Fruit fly (Drosophila melanogaster) whole organism, embryonic: ENCODE data around the gene UQCR-11.

Source experiments
- Abd-B ChIP-seq: fragments of 200-800 bp; sonication (Bioruptor generic); optimal IDR thresholded peaks from 2 replicates; lab custom pipeline; 2018; ENCODE audit warnings: missing biosample characterization, mild to moderate bottlenecking, missing genetic modification characterization, moderate library complexity
- Asciz ChIP-seq: fragments of 200-800 bp; sonication (Bioruptor generic); optimal IDR thresholded peaks from 2 replicates; lab custom pipeline; 2017; ENCODE audit warnings: missing biosample characterization, mild to moderate bottlenecking, missing genetic modification characterization, missing genetic modification reagents
- BEAF-32 ChIP-seq: fragments of 200-800 bp; sonication (Bioruptor generic); optimal IDR thresholded peaks from 3 replicates; lab custom pipeline; 2017; ENCODE audit warnings: missing biosample characterization, missing genetic modification characterization, mild to moderate bottlenecking, moderate library complexity, missing genetic modification reagents
- CG11560 ChIP-seq: fragments of 200-800 bp; sonication (Bioruptor generic); IDR thresholded peaks from 3 replicates; pipeline ENCODE4 v1.3.6; 2022; ENCODE audit warnings: missing biosample characterization, missing genetic modification characterization
- CG11723 ChIP-seq: fragments of 200-800 bp; sonication (Bioruptor generic); optimal IDR thresholded peaks from 2 replicates; lab custom pipeline; 2017; ENCODE audit warnings: missing biosample characterization, mild to moderate bottlenecking, missing genetic modification characterization
- CG12942 ChIP-seq: fragments of 200-800 bp; sonication (Bioruptor generic); optimal IDR thresholded peaks from 3 replicates; lab custom pipeline; 2016; ENCODE audit warnings: missing biosample characterization, missing genetic modification characterization
- CG14710 ChIP-seq: fragments of 200-800 bp; sonication (Bioruptor generic); optimal IDR thresholded peaks from 3 replicates; lab custom pipeline; 2019; ENCODE audit warnings: missing biosample characterization, mild to moderate bottlenecking, missing genetic modification characterization, moderate library complexity
- CG15696 ChIP-seq: fragments of 200-800 bp; sonication (Bioruptor generic); optimal IDR thresholded peaks from 2 replicates; lab custom pipeline; 2019; ENCODE audit warnings: missing biosample characterization, mild to moderate bottlenecking, missing genetic modification characterization, moderate library complexity
- CG1602 ChIP-seq: fragments of 200-800 bp; sonication (Bioruptor generic); optimal IDR thresholded peaks from 3 replicates; lab custom pipeline; 2016; ENCODE audit warnings: missing biosample characterization, missing genetic modification characterization
- CG17361 ChIP-seq: fragments of 200-800 bp; sonication (Bioruptor generic); IDR thresholded peaks from 3 replicates; pipeline ENCODE4 v1.3.6; 2022; ENCODE audit warnings: missing biosample characterization, missing genetic modification characterization
- CG3995 ChIP-seq: fragments of 200-800 bp; sonication (Bioruptor generic); optimal IDR thresholded peaks from 3 replicates; lab custom pipeline; 2016; ENCODE audit warnings: missing biosample characterization, missing genetic modification characterization
- CG4820 ChIP-seq: fragments of 200-800 bp; sonication (Bioruptor generic); optimal IDR thresholded peaks from 3 replicates; lab custom pipeline; 2016; ENCODE audit warnings: missing biosample characterization, missing genetic modification characterization
- CG7745 ChIP-seq: fragments of 200-800 bp; sonication (Bioruptor generic); optimal IDR thresholded peaks from 2 replicates; lab custom pipeline; 2018; ENCODE audit warnings: missing biosample characterization, mild to moderate bottlenecking, missing genetic modification characterization, moderate library complexity
- CG8281 ChIP-seq: fragments of 200-800 bp; sonication (Bioruptor generic); optimal IDR thresholded peaks from 2 replicates; lab custom pipeline; 2018; ENCODE audit warnings: missing biosample characterization, mild to moderate bottlenecking, missing genetic modification characterization, moderate library complexity
- CG8290 ChIP-seq, 3 experiments: fragments of 200-800 bp; sonication (Bioruptor generic); optimal IDR thresholded peaks; 2 replicates each; lab custom pipeline; 2016 to 2019; ENCODE audit warnings: missing biosample characterization in 3 of 3, missing genetic modification characterization in 3 of 3, mild to moderate bottlenecking in 2 of 3, moderate library complexity in 1 of 3
- CG8388 ChIP-seq: fragments of 200-800 bp; sonication (Bioruptor generic); optimal IDR thresholded peaks from 2 replicates; lab custom pipeline; 2019; ENCODE audit warnings: missing biosample characterization, mild to moderate bottlenecking, missing genetic modification characterization, moderate library complexity
- CG9609 ChIP-seq: fragments of 200-800 bp; sonication (Bioruptor generic); optimal IDR thresholded peaks from 3 replicates; lab custom pipeline; 2016; ENCODE audit warnings: missing biosample characterization, missing genetic modification characterization
- CG9817 ChIP-seq: fragments of 200-800 bp; sonication (Bioruptor generic); optimal IDR thresholded peaks from 2 replicates; lab custom pipeline; 2018; ENCODE audit warnings: missing biosample characterization, mild to moderate bottlenecking, missing genetic modification characterization, moderate library complexity
- CoRest ChIP-seq: fragments of 200-800 bp; sonication (Bioruptor generic); optimal IDR thresholded peaks from 3 replicates; lab custom pipeline; 2018; ENCODE audit warnings: missing biosample characterization, mild to moderate bottlenecking, missing genetic modification characterization, moderate library complexity
- Dref ChIP-seq: fragments of 200-800 bp; sonication (Bioruptor generic); IDR thresholded peaks from 2 replicates; pipeline ENCODE4 v1.3.6; 2022; ENCODE audit warnings: missing biosample characterization, missing genetic modification characterization
- Drgx ChIP-seq: fragments of 200-800 bp; sonication (Bioruptor generic); IDR thresholded peaks from 2 replicates; pipeline ENCODE4 v1.3.6; 2022; ENCODE audit warnings: missing biosample characterization, missing genetic modification characterization
- Ets65A ChIP-seq: fragments of 200-800 bp; sonication (Bioruptor generic); peaks from one replicate; lab custom pipeline; 2016; ENCODE audit warnings: missing biosample characterization, missing genetic modification characterization
- Fer3 ChIP-seq: fragments of 200-800 bp; sonication (Bioruptor generic); optimal IDR thresholded peaks from 2 replicates; lab custom pipeline; 2018; ENCODE audit warnings: missing biosample characterization, mild to moderate bottlenecking, missing genetic modification characterization, moderate library complexity
- Hmx ChIP-seq: fragments of 200-800 bp; sonication (Bioruptor generic); optimal IDR thresholded peaks from 2 replicates; lab custom pipeline; 2016; ENCODE audit warnings: missing biosample characterization, missing genetic modification characterization
- Hr78 ChIP-seq, 2 experiments: fragments of 200-800 bp in 1 of 2; fragments of >200 bp in 1 of 2; sonication (Bioruptor generic) in 1 of 2; optimal IDR thresholded peaks; 2 replicates each; lab custom pipeline; 2017 to 2019; ENCODE audit warnings: missing biosample characterization in 2 of 2, missing genetic modification characterization in 2 of 2, mild to moderate bottlenecking in 1 of 2, moderate library complexity in 1 of 2
- Hsf ChIP-seq: fragments of 200-800 bp; sonication (Bioruptor generic); optimal IDR thresholded peaks from 3 replicates; lab custom pipeline; 2016; ENCODE audit warnings: missing biosample characterization, missing genetic modification characterization
- MBD-R2 ChIP-seq: fragments of 200-800 bp; sonication (Bioruptor generic); IDR thresholded peaks from 2 replicates; pipeline ENCODE4 v1.3.6; 2022; ENCODE audit warnings: missing biosample characterization, missing genetic modification characterization
- Meics ChIP-seq: fragments of 200-800 bp; sonication (Bioruptor generic); optimal IDR thresholded peaks from 2 replicates; lab custom pipeline; 2017; ENCODE audit warnings: missing biosample characterization, mild to moderate bottlenecking, missing genetic modification characterization
- Optix ChIP-seq: fragments of 200-800 bp; sonication (Bioruptor generic); IDR thresholded peaks from 3 replicates; pipeline ENCODE4 v1.3.6; 2022; ENCODE audit warnings: missing biosample characterization, missing genetic modification characterization
- amos ChIP-seq: fragments of 200-800 bp; sonication (Bioruptor generic); IDR thresholded peaks from 2 replicates; pipeline ENCODE4 v1.3.6; 2022; ENCODE audit warnings: missing biosample characterization, missing genetic modification characterization; ENCODE audit not compliant: partially characterized antibody
- chn ChIP-seq: fragments of 200-800 bp; sonication (Bioruptor generic); optimal IDR thresholded peaks from 2 replicates; lab custom pipeline; 2016; ENCODE audit warnings: missing biosample characterization, missing genetic modification characterization
- dm ChIP-seq: fragments of 200-800 bp; sonication (Bioruptor generic); optimal IDR thresholded peaks from 3 replicates; lab custom pipeline; 2016; ENCODE audit warnings: missing biosample characterization, missing genetic modification characterization
- dpn ChIP-seq, 2 experiments: fragments of 200-800 bp; sonication (Bioruptor generic); optimal IDR thresholded peaks; 3 replicates each; lab custom pipeline; 2016; ENCODE audit warnings: missing biosample characterization in 2 of 2, missing genetic modification characterization in 2 of 2
- ems ChIP-seq: fragments of 200-800 bp; sonication (Bioruptor generic); optimal IDR thresholded peaks from 3 replicates; lab custom pipeline; 2016; ENCODE audit warnings: missing biosample characterization, missing genetic modification characterization
- eve ChIP-seq, 2 experiments: fragments of >200 bp; optimal IDR thresholded peaks; 2 replicates each; lab custom pipeline; 2017; ENCODE audit warnings: missing biosample characterization in 2 of 2, missing genetic modification characterization in 2 of 2
- jumu ChIP-seq: fragments of 200-800 bp; sonication (Bioruptor generic); optimal IDR thresholded peaks from 3 replicates; lab custom pipeline; 2016; ENCODE audit warnings: missing biosample characterization, missing genetic modification characterization
- mam ChIP-seq: fragments of 200-800 bp; sonication (Bioruptor generic); optimal IDR thresholded peaks from 3 replicates; lab custom pipeline; 2016; ENCODE audit warnings: missing biosample characterization, missing genetic modification characterization
- odd ChIP-seq: fragments of 200-800 bp; sonication (Bioruptor generic); optimal IDR thresholded peaks from 2 replicates; lab custom pipeline; 2017; ENCODE audit warnings: missing biosample characterization, mild to moderate bottlenecking, missing genetic modification characterization
- phol ChIP-seq: fragments of 200-800 bp; sonication (Bioruptor generic); optimal IDR thresholded peaks from 3 replicates; lab custom pipeline; 2018; ENCODE audit warnings: missing biosample characterization, mild to moderate bottlenecking, missing genetic modification characterization, moderate library complexity
- row ChIP-seq: fragments of 200-800 bp; sonication (Bioruptor generic); IDR thresholded peaks from 3 replicates; pipeline ENCODE4 v1.3.6; 2022; ENCODE audit warnings: missing biosample characterization, missing genetic modification characterization
- ssp ChIP-seq: fragments of 200-800 bp; sonication (Bioruptor generic); IDR thresholded peaks from 2 replicates; pipeline ENCODE4 v1.3.6; 2022; ENCODE audit warnings: missing biosample characterization, missing genetic modification characterization
- stwl ChIP-seq: fragments of 200-800 bp; sonication (Bioruptor generic); optimal IDR thresholded peaks from 3 replicates; lab custom pipeline; 2018; ENCODE audit warnings: missing biosample characterization, mild to moderate bottlenecking, missing genetic modification characterization, moderate library complexity
- tin ChIP-seq: fragments of 200-800 bp; sonication (Bioruptor generic); optimal IDR thresholded peaks from 3 replicates; lab custom pipeline; 2016; ENCODE audit warnings: missing biosample characterization, missing genetic modification characterization
- tio ChIP-seq: fragments of 200-800 bp; sonication (Bioruptor generic); optimal IDR thresholded peaks from 2 replicates; lab custom pipeline; 2017; ENCODE audit warnings: missing biosample characterization, missing genetic modification characterization, inconsistent platforms
- tll ChIP-seq, 2 experiments: fragments of 200-800 bp in 1 of 2; fragments of >200 bp in 1 of 2; sonication (Bioruptor generic) in 1 of 2; optimal IDR thresholded peaks; 2 replicates each; lab custom pipeline; 2017 to 2019; ENCODE audit warnings: missing biosample characterization in 2 of 2, missing genetic modification characterization in 2 of 2, mild to moderate bottlenecking in 1 of 2, moderate library complexity in 1 of 2
- zen ChIP-seq: fragments of 200-800 bp; sonication (Bioruptor generic); optimal IDR thresholded peaks from 3 replicates; lab custom pipeline; 2018; ENCODE audit warnings: missing biosample characterization, mild to moderate bottlenecking, missing genetic modification characterization, moderate library complexity

Gene UQCR-11

dm6 chr3L:25115899-25116298 lies 4.6 kb upstream of the UQCR-11 start, which contains the start of gene MED21 (continued):
- TF ChIP-seq dm (GFP tag; lab: Kevin White, UChicago) (peak; percentile 38), amos (GFP tag; lab: Robert Waterston, UW) (0 out of 2 replicates have a peak, but pooled peaks have one; percentile 28), zen (tag; lab: Kevin White, UChicago) (peak; percentile 68), CG14710 (peak; percentile 69), Optix (no peak), CG8281 (tag; lab: Kevin White, UChicago) (no peak), CG11560 (no peak), tin (GFP tag; lab: Kevin White, UChicago) (no peak), CG17361 (GFP tag; lab: Robert Waterston, UW) (peak; percentile 74), mam (GFP tag; lab: Kevin White, UChicago) (peak; percentile 21), CG15696 (tag; lab: Kevin White, UChicago) (peak; percentile 38), chn (GFP tag; lab: Kevin White, UChicago) (no peak), CG9609 (GFP tag; lab: Kevin White, UChicago) (peak; percentile 9), Hr78 (GFP tag; optimal IDR thresholded peaks at IDR 0.05; lab: Kevin White, UChicago) (peak in 1 of 2 experiments; percentile 39), CG8290 (GFP tag; optimal IDR thresholded peaks at IDR 0.05; lab: Kevin White, UChicago) (peak; percentile 93), CG8290 (tag; optimal IDR thresholded peaks at IDR 0.05; lab: Kevin White, UChicago) (peak; percentile 30 to 78), tio (GFP tag; lab: Kevin White, UChicago) (no peak), dpn (GFP tag; optimal IDR thresholded peaks at IDR 0.05; lab: Kevin White, UChicago) (peak in 1 of 2 experiments; percentile 10), tll (GFP tag; optimal IDR thresholded peaks at IDR 0.05; lab: Kevin White, UChicago) (peak in 1 of 2 experiments; percentile 70), Drgx (GFP tag; lab: Robert Waterston, UW) (no peak), Fer3 (tag; lab: Kevin White, UChicago) (no peak), ssp (GFP tag; lab: Robert Waterston, UW) (peak; percentile 100), Hmx (GFP tag; lab: Kevin White, UChicago) (no peak), MBD-R2 (GFP tag; lab: Robert Waterston, UW) (peak; percentile 30), eve (GFP tag; optimal IDR thresholded peaks at IDR 0.05; lab: Kevin White, UChicago) (no peak), phol (peak; percentile 79), odd (GFP tag; lab: Kevin White, UChicago) (no peak), CG9817 (tag; lab: Kevin White, UChicago) (peak; percentile 37), CG3995 (peak; percentile 84), Hsf (peak; percentile 7), Meics (no peak), Dref (GFP tag; lab: Robert Waterston, UW) (peak; percentile 70), CG8388 (GFP tag; lab: Kevin White, UChicago) (peak; percentile 22), Ets65A (peak; percentile 91), CG1602 (no peak), row (GFP tag; lab: Robert Waterston, UW) (peak; percentile 92), CG4820 (peak; percentile 17), stwl (no peak), Asciz (GFP tag; lab: Kevin White, UChicago) (no peak), CG11723 (peak; percentile 99), CoRest (tag; lab: Kevin White, UChicago) (peak; percentile 64), CG7745 (tag; lab: Kevin White, UChicago) (no peak), ems (GFP tag; lab: Kevin White, UChicago) (no peak), BEAF-32 (GFP tag; lab: Kevin White, UChicago) (peak; percentile 46), Abd-B (GFP tag; lab: Kevin White, UChicago) (peak; percentile 92), CG12942 (GFP tag; lab: Kevin White, UChicago) (peak; percentile 45), jumu (GFP tag; lab: Kevin White, UChicago) (peak; percentile 1)
